Fruit fly (Drosophila melanogaster) whole organism, embryonic: ENCODE data around the gene RSG7.

Experiments used
- Abd-B ChIP-seq: fragments of 200-800 bp; sonication (Bioruptor generic); optimal IDR thresholded peaks from 2 replicates; lab custom pipeline; 2018; ENCODE audit warnings: missing biosample characterization, mild to moderate bottlenecking, missing genetic modification characterization, moderate library complexity
- CG7745 ChIP-seq: fragments of 200-800 bp; sonication (Bioruptor generic); optimal IDR thresholded peaks from 2 replicates; lab custom pipeline; 2018; ENCODE audit warnings: missing biosample characterization, mild to moderate bottlenecking, missing genetic modification characterization, moderate library complexity
- CG8924 ChIP-seq: fragments of 200-800 bp; optimal IDR thresholded peaks from 3 replicates; lab custom pipeline; 2019; ENCODE audit warnings: missing biosample characterization, mild to moderate bottlenecking, missing genetic modification characterization, moderate library complexity
- Doc2 ChIP-seq: fragments of 200-800 bp; sonication (Bioruptor generic); IDR thresholded peaks from 2 replicates; pipeline ENCODE4 v1.3.6; 2022; ENCODE audit warnings: missing biosample characterization, missing genetic modification characterization
- crc ChIP-seq: fragments of 200-800 bp; sonication (Bioruptor generic); optimal IDR thresholded peaks from 2 replicates; lab custom pipeline; 2016; ENCODE audit warnings: missing biosample characterization, missing genetic modification characterization
- disco-r ChIP-seq: fragments of 200-800 bp; sonication (Bioruptor generic); optimal IDR thresholded peaks from 2 replicates; lab custom pipeline; 2016; ENCODE audit warnings: missing biosample characterization, missing genetic modification characterization
- dmrt11E ChIP-seq: fragments of 200-800 bp; sonication (Bioruptor generic); optimal IDR thresholded peaks from 3 replicates; lab custom pipeline; 2018; ENCODE audit warnings: missing biosample characterization, mild to moderate bottlenecking, missing genetic modification characterization, moderate library complexity
- psq ChIP-seq: fragments of 200-800 bp; sonication (Bioruptor generic); optimal IDR thresholded peaks from 2 replicates; lab custom pipeline; 2017; ENCODE audit warnings: missing biosample characterization, missing genetic modification characterization
- tna ChIP-seq: fragments of 200-800 bp; sonication (Bioruptor generic); IDR thresholded peaks from 2 replicates; pipeline ENCODE4 v1.3.6; 2022; ENCODE audit warnings: missing biosample characterization, missing genetic modification characterization; ENCODE audit not compliant: partially characterized antibody
- trh ChIP-seq: fragments of 200-800 bp; sonication (Bioruptor generic); optimal IDR thresholded peaks from 2 replicates; lab custom pipeline; 2016; ENCODE audit warnings: missing biosample characterization, missing genetic modification characterization

dm6 chrX:16871808-16872207 lies 27.6 kb upstream of the RSG7 start:
- no peak for TF ChIP-seq Doc2 (GFP tag; lab: Robert Waterston, UW)
- TF ChIP-seq crc (GFP tag; lab: Kevin White, UChicago): no peak
- TF ChIP-seq tna (GFP tag; lab: Robert Waterston, UW): no peak
- no peak for TF ChIP-seq CG8924 (tag; lab: Kevin White, UChicago)
- TF ChIP-seq Abd-B (GFP tag; lab: Kevin White, UChicago): no peak
- no peak for TF ChIP-seq psq
- TF ChIP-seq dmrt11E (tag; lab: Kevin White, UChicago): no peak
- no peak for TF ChIP-seq CG7745 (tag; lab: Kevin White, UChicago)
- no peak for TF ChIP-seq trh (GFP tag; lab: Kevin White, UChicago)
- no peak for TF ChIP-seq disco-r (GFP tag; lab: Kevin White, UChicago)
